Fruit fly (Drosophila melanogaster) whole organism, pupa: ENCODE results near the gene CG2217.

Experiments
- CG15710 ChIP-seq: fragments of 200-800 bp; sonication (Bioruptor generic); optimal IDR thresholded peaks from 2 replicates; lab custom pipeline; 2018; ENCODE audit warnings: missing biosample characterization, mild to moderate bottlenecking, missing genetic modification characterization, moderate library complexity
- D1 ChIP-seq: fragments of 200-800 bp; sonication (Bioruptor generic); optimal IDR thresholded peaks from 2 replicates; lab custom pipeline; 2018; ENCODE audit warnings: missing biosample characterization, mild to moderate bottlenecking, missing genetic modification characterization, moderate library complexity

DNA sequence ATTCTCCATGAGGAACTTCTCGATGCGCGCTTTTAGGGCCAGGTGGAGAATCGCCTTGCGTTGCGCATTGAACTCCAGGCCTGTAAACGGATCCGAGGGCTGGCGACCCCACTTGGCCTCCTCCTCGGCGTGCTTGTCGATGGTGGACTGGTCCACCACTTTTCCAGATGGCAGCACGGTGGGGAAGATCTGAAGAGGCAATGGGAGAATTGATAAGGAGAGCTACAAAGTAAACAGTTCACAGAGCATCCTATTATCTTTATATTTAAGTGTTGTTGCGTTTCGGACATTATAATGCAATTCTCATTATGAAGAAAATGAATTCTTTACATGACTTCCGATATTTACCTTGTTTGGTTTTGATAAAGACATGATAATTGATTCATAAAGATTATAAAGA, 3.9 kb upstream of the CG2217 start:
- no peak for TF ChIP-seq CG15710
- TF ChIP-seq D1 = no peak
